Worm (Caenorhabditis elegans) whole organism, L4 larva: ENCODE results near the gene Y54G2A.40.

Experiments
- D1046.2 ChIP-seq: fragments of 200-800 bp; sonication (Bioruptor generic); IDR thresholded peaks from 2 replicates; pipeline ENCODE4 v1.3.6; 2022; ENCODE audit warnings: missing genetic modification characterization, missing compliant biosample characterization
- F10B5.3 ChIP-seq: sonication (generic microtip); optimal IDR thresholded peaks from 2 replicates; lab custom pipeline; 2016; ENCODE audit warnings: mild to moderate bottlenecking, missing genetic modification characterization, missing compliant biosample characterization
- F49E8.2 ChIP-seq: sonication (generic microtip); optimal IDR thresholded peaks from 2 replicates; lab custom pipeline; 2016; ENCODE audit warnings: missing compliant biosample characterization, mild to moderate bottlenecking, missing genetic modification characterization, borderline replicate concordance
- R02D3.7 ChIP-seq: fragments of 150-350 bp; sonication (generic microtip); optimal IDR thresholded peaks from 3 replicates; lab custom pipeline; 2014; ENCODE audit warnings: missing biosample characterization, missing genetic modification characterization
- T20F7.1 ChIP-seq: fragments of 200-800 bp; sonication (Bioruptor generic); optimal IDR thresholded peaks from 2 replicates; lab custom pipeline; 2018; ENCODE audit warnings: mild to moderate bottlenecking, missing genetic modification characterization, missing compliant biosample characterization
- T26A8.4 ChIP-seq: fragments of 200-800 bp; sonication (Bioruptor generic); IDR thresholded peaks from 2 replicates; pipeline ENCODE4 v1.3.6; 2022; ENCODE audit warnings: missing genetic modification characterization, missing compliant biosample characterization
- Y48G9A.11 ChIP-seq: fragments of 200-800 bp; sonication (Bioruptor generic); IDR thresholded peaks from 2 replicates; pipeline ENCODE4 v1.3.6; 2022; ENCODE audit warnings: missing genetic modification reagents, missing genetic modification characterization, missing compliant biosample characterization
- Y75B8A.6 ChIP-seq: fragments of 200-800 bp; sonication (Bioruptor generic); IDR thresholded peaks from 2 replicates; pipeline ENCODE4 v1.3.6; 2022; ENCODE audit warnings: missing genetic modification reagents, missing genetic modification characterization, missing compliant biosample characterization
- aha-1 ChIP-seq: fragments of 150-350 bp; peaks from one replicate; lab custom pipeline; 2014; ENCODE audit warnings: missing biosample characterization, missing genetic modification characterization
- ceh-32 ChIP-seq: sonication (generic microtip); optimal IDR thresholded peaks from 2 replicates; lab custom pipeline; 2016; ENCODE audit warnings: mild to moderate bottlenecking, missing genetic modification characterization, missing compliant biosample characterization; ENCODE audit not compliant: poor library complexity
- ceh-82 ChIP-seq: sonication (generic microtip); optimal IDR thresholded peaks from 2 replicates; lab custom pipeline; 2017; ENCODE audit warnings: missing biosample characterization, missing genetic modification characterization
- daf-12 ChIP-seq: fragments of 150-350 bp; optimal IDR thresholded peaks from 2 replicates; lab custom pipeline; 2014; ENCODE audit warnings: missing biosample characterization, missing genetic modification reagents, missing genetic modification characterization
- daf-19 ChIP-seq: fragments of 200-800 bp; sonication (Bioruptor generic); conservative IDR thresholded peaks from 2 replicates; pipeline ENCODE4 v1.3.6; 2022; ENCODE audit warnings: missing genetic modification characterization, missing compliant biosample characterization
- daf-8 ChIP-seq: fragments of 200-800 bp; sonication (Bioruptor generic); IDR thresholded peaks from 2 replicates; pipeline ENCODE4 v1.3.6; 2022; ENCODE audit warnings: missing genetic modification characterization, missing compliant biosample characterization
- dmd-8 ChIP-seq: fragments of 200-800 bp; sonication (Bioruptor generic); IDR thresholded peaks from 2 replicates; pipeline ENCODE4 v1.3.6; 2022; ENCODE audit warnings: missing genetic modification characterization, missing compliant biosample characterization
- dmd-9 ChIP-seq: fragments of 200-800 bp; sonication (Bioruptor generic); IDR thresholded peaks from 2 replicates; pipeline ENCODE4 v1.3.6; 2022; ENCODE audit warnings: missing genetic modification reagents, missing genetic modification characterization, missing compliant biosample characterization
- duxl-1 ChIP-seq: sonication (generic microtip); optimal IDR thresholded peaks from 2 replicates; lab custom pipeline; 2016; ENCODE audit warnings: mild to moderate bottlenecking, missing genetic modification characterization, moderate library complexity, missing compliant biosample characterization; ENCODE audit not compliant: poor library complexity
- egl-43 ChIP-seq: fragments of 200-800 bp; sonication (Bioruptor generic); IDR thresholded peaks from 2 replicates; pipeline ENCODE4 v1.3.6; 2022; ENCODE audit warnings: missing genetic modification reagents, missing genetic modification characterization, missing compliant biosample characterization
- fos-1 ChIP-seq: fragments of 150-350 bp; optimal IDR thresholded peaks from 2 replicates; lab custom pipeline; 2014; ENCODE audit warnings: missing biosample characterization, missing genetic modification characterization
- hif-1 ChIP-seq, 2 experiments: sonication (generic microtip); optimal IDR thresholded peaks; 2 replicates each; lab custom pipeline; 2016 to 2017; ENCODE audit warnings: missing compliant biosample characterization in 2 of 2, missing genetic modification characterization in 2 of 2, missing genetic modification reagents in 2 of 2, missing genotype in 2 of 2, mild to moderate bottlenecking in 1 of 2
- lsy-2 ChIP-seq, 2 experiments: fragments of 150-350 bp in 1 of 2; sonication (generic microtip) in 1 of 2; optimal IDR thresholded peaks; 2 replicates each; lab custom pipeline; 2014 to 2017; ENCODE audit warnings: missing biosample characterization in 2 of 2, missing genetic modification characterization in 2 of 2
- madf-9 ChIP-seq: fragments of 200-800 bp; sonication (Bioruptor generic); conservative IDR thresholded peaks from 2 replicates; pipeline ENCODE4 v1.3.6; 2022; ENCODE audit warnings: missing genetic modification reagents, missing genetic modification characterization, missing compliant biosample characterization
- mdl-1 ChIP-seq, 2 experiments: fragments of 150-350 bp in 1 of 2; sonication (generic microtip) in 1 of 2; optimal IDR thresholded peaks; 2 replicates each; lab custom pipeline; 2014 to 2017; ENCODE audit warnings: missing biosample characterization in 2 of 2, missing genetic modification characterization in 2 of 2
- nhr-10 ChIP-seq: fragments of 150-350 bp; optimal IDR thresholded peaks from 2 replicates; lab custom pipeline; 2014; ENCODE audit warnings: missing biosample characterization, missing genetic modification characterization
- nhr-102 ChIP-seq: sonication (generic microtip); optimal IDR thresholded peaks from 2 replicates; lab custom pipeline; 2016; ENCODE audit warnings: mild to moderate bottlenecking, missing genetic modification characterization, moderate library complexity, missing compliant biosample characterization
- nhr-111 ChIP-seq: fragments of 200-800 bp; sonication (Bioruptor generic); optimal IDR thresholded peaks from 2 replicates; lab custom pipeline; 2018; ENCODE audit warnings: mild to moderate bottlenecking, missing genetic modification characterization, missing compliant biosample characterization
- nhr-237 ChIP-seq: sonication (generic microtip); optimal IDR thresholded peaks from 2 replicates; lab custom pipeline; 2017; ENCODE audit warnings: missing biosample characterization, missing genetic modification characterization
- nhr-41 ChIP-seq: fragments of 200-800 bp; sonication (Bioruptor generic); IDR thresholded peaks from 2 replicates; pipeline ENCODE4 v1.3.6; 2022; ENCODE audit warnings: missing genetic modification reagents, missing genetic modification characterization, missing compliant biosample characterization
- pqm-1 ChIP-seq: sonication (generic microtip); optimal IDR thresholded peaks from 2 replicates; lab custom pipeline; 2017; ENCODE audit warnings: missing biosample characterization, missing genetic modification characterization
- set-16 ChIP-seq: fragments of 200-800 bp; sonication (Bioruptor generic); IDR thresholded peaks from 2 replicates; pipeline ENCODE4 v1.3.6; 2022; ENCODE audit warnings: missing genetic modification reagents, missing genetic modification characterization, missing compliant biosample characterization
- skn-1 ChIP-seq: fragments of 150-350 bp; optimal IDR thresholded peaks from 2 replicates; lab custom pipeline; 2014; ENCODE audit warnings: missing biosample characterization, missing genetic modification characterization
- snpc-1.2 ChIP-seq: fragments of 200-800 bp; sonication (Bioruptor generic); IDR thresholded peaks from 2 replicates; pipeline ENCODE4 v1.3.6; 2022; ENCODE audit warnings: missing genetic modification reagents, missing genetic modification characterization, missing compliant biosample characterization
- spr-1 ChIP-seq: sonication (generic microtip); optimal IDR thresholded peaks from 2 replicates; lab custom pipeline; 2016; ENCODE audit warnings: mild to moderate bottlenecking, missing genetic modification characterization, missing compliant biosample characterization
- unc-39 ChIP-seq: sonication (generic microtip); optimal IDR thresholded peaks from 2 replicates; lab custom pipeline; 2017; ENCODE audit warnings: missing biosample characterization, missing genetic modification characterization
- vab-7 ChIP-seq: fragments of 200-800 bp; sonication (Bioruptor generic); IDR thresholded peaks from 2 replicates; pipeline ENCODE4 v1.3.6; 2022; ENCODE audit warnings: missing genetic modification reagents, missing genetic modification characterization, missing compliant biosample characterization
- zag-1 ChIP-seq: fragments of 150-350 bp; optimal IDR thresholded peaks from 2 replicates; lab custom pipeline; 2014; ENCODE audit warnings: missing biosample characterization, missing genetic modification characterization
- zfp-3 ChIP-seq: fragments of 200-800 bp; sonication (Bioruptor generic); conservative IDR thresholded peaks from 2 replicates; pipeline ENCODE4 v1.3.6; 2022; ENCODE audit warnings: missing genetic modification reagents, missing genetic modification characterization, missing compliant biosample characterization
- ztf-7 ChIP-seq: fragments of 150-350 bp; optimal IDR thresholded peaks from 2 replicates; lab custom pipeline; 2014; ENCODE audit warnings: missing biosample characterization, missing genetic modification characterization

The Y54G2A.40 gene

DNA sequence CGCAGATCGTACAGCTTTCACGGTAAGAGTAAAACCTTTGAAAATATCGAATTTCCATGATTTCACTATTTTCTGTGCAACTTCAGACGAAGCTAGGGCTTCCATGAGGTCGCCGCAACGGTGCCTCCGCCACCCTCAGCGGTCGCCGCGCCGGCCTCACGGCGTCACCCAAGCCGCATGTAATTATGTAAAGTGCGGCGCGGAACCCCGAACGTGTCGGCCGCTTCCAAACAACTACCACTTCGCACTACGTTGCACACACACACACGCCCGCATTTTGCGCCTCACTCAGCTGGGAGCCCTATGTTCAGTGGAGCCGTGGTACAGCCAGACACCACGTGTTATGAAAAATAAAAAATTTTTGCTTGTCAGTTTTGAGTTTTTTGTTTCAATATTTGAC lies 29.2 kb upstream of the Y54G2A.40 start:
- no peak for TF ChIP-seq F10B5.3 (tag; lab: Kevin White, UChicago)
- peak; percentile 24 for TF ChIP-seq aha-1 (tag; lab: Kevin White, UChicago)
- TF ChIP-seq madf-9 (GFP tag; lab: Robert Waterston, UW), result 0 out of 2 replicates have a peak, but pooled peaks have one; percentile 23
- TF ChIP-seq set-16 (GFP tag; lab: Robert Waterston, UW), result peak; percentile 82

DNA sequence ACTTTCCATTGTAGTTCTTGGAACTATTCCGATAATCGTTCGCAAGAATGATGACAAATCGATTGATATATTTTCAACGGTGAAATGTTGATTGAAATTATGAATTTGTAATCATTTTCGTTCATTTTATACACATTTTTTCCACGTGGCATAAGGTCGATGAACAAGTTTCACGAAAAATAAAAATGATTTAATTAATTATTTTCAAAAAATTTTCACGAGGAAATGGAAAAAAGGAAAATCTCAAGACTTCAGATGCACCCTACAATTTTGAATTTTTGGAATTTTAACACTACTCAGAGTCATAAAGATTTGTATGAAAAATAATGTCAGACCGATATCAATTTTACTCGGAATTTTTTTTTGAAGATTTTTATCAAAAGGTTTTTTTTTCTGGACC lies 26.6 kb upstream of the Y54G2A.40 start, which contains the start of gene Y54G2A.13:
Y54G2A.13 (minus strand) TSS at position 101 of the 400 bp plus-strand sequence.
- TF ChIP-seq ztf-7 (tag; lab: Kevin White, UChicago), result no peak
- no peak for TF ChIP-seq nhr-102 (tag; lab: Kevin White, UChicago)
- no peak for TF ChIP-seq ceh-32 (tag; lab: Kevin White, UChicago)
- no peak for TF ChIP-seq nhr-41 (GFP tag; lab: Robert Waterston, UW)
- no peak for TF ChIP-seq duxl-1 (tag; lab: Kevin White, UChicago)
- TF ChIP-seq snpc-1.2 (GFP tag; lab: Robert Waterston, UW), result no peak
- TF ChIP-seq daf-8 (GFP tag; lab: Robert Waterston, UW), result no peak
- no peak for TF ChIP-seq lsy-2 (tag; optimal IDR thresholded peaks at IDR 0.05; lab: Kevin White, UChicago)
- no peak for TF ChIP-seq mdl-1 (tag; optimal IDR thresholded peaks at IDR 0.05; lab: Kevin White, UChicago)
- TF ChIP-seq R02D3.7 (tag; lab: Kevin White, UChicago), result no peak
- TF ChIP-seq daf-12 (tag; lab: Kevin White, UChicago), result no peak
- no peak for TF ChIP-seq zag-1 (tag; lab: Kevin White, UChicago)
- no peak for TF ChIP-seq vab-7 (GFP tag; lab: Robert Waterston, UW)
- TF ChIP-seq dmd-8 (GFP tag; lab: Robert Waterston, UW), result no peak

DNA sequence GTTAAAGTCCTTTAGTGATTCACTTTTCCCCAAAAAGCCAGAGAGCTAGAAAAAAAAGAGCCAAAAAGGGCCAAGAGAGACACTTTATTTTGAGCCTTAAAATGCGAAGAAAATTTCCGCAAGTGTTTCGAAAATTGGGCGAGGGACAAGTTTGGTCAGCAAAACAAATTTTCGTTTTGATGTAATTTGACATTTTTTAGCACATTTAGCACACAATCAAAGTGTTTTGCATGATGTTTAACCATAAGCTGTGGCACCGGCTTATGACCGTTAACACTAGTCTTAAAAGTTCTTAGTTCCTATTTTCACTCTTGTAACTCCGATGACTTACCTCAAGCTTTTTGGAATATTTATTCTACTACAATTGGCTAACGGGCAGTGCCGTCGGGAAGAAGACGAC lies 25.9 kb upstream of the Y54G2A.40 start, which contains the start of gene Y54G2A.37:
Y54G2A.37 (plus strand) TSS at position 301 of the 400 bp plus-strand sequence.
- TF ChIP-seq hif-1 (tag; optimal IDR thresholded peaks at IDR 0.05; lab: Kevin White, UChicago) (no peak), dmd-9 (GFP tag; lab: Robert Waterston, UW) (no peak), daf-19 (GFP tag; lab: Robert Waterston, UW) (no peak), T26A8.4 (GFP tag; lab: Robert Waterston, UW) (no peak), egl-43 (no peak), Y75B8A.6 (GFP tag; lab: Robert Waterston, UW) (no peak), Y48G9A.11 (GFP tag; lab: Robert Waterston, UW) (no peak), T20F7.1 (GFP tag; lab: Kevin White, UChicago) (no peak), F49E8.2 (tag; lab: Kevin White, UChicago) (no peak), ceh-82 (tag; lab: Kevin White, UChicago) (no peak), zfp-3 (no peak), nhr-237 (tag; lab: Kevin White, UChicago) (no peak), mdl-1 (tag; optimal IDR thresholded peaks at IDR 0.05; lab: Kevin White, UChicago) (no peak), spr-1 (no peak), unc-39 (tag; lab: Kevin White, UChicago) (no peak), skn-1 (tag; lab: Kevin White, UChicago) (no peak), F10B5.3 (tag; lab: Kevin White, UChicago) (no peak), D1046.2 (GFP tag; lab: Robert Waterston, UW) (no peak), snpc-1.2 (GFP tag; lab: Robert Waterston, UW) (no peak), nhr-10 (tag; lab: Kevin White, UChicago) (no peak)
- TF ChIP-seq, all 104 proteins: peak for 0

DNA sequence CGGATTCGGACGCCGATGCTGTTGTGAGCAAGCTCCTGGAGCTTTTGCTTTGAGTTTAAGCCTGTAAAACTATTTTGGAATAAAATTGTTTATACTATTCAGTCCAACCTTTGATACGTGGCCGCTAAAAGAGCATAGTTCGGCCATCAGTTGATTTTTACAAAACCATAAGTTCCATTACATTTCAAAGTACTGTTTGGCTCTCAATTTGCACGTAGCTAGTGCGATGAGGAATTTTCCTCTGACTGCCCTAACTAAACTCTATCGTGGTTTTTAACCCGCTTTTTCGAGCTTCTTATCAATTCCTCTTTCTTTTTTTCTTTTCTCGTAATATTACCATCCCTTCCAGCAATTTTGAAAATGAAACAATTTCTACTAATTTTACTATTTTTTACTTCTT lies 22.8 kb upstream of the Y54G2A.40 start, which contains the start of gene clec-80:
clec-80 (plus strand) TSS at position 301 of the 400 bp plus-strand sequence.
- TF ChIP-seq nhr-111 (GFP tag; lab: Kevin White, UChicago) (no peak), pqm-1 (tag; lab: Kevin White, UChicago) (peak; percentile 43), fos-1 (tag; lab: Kevin White, UChicago) (no peak)
